Fruit fly (Drosophila melanogaster) whole organism, embryonic: ENCODE measurements around the gene CG4115.

Source experiments
- Adf1 ChIP-seq: fragments of 200-800 bp; sonication (Bioruptor generic); IDR thresholded peaks from 2 replicates; pipeline ENCODE4 v1.3.6; 2022; ENCODE audit warnings: missing biosample characterization, missing genetic modification characterization
- Blimp-1 ChIP-seq: fragments of 200-800 bp; sonication (Bioruptor generic); optimal IDR thresholded peaks from 3 replicates; lab custom pipeline; 2018; ENCODE audit warnings: missing biosample characterization, missing genetic modification characterization, mild to moderate bottlenecking, moderate library complexity, missing genetic modification reagents
- C15 ChIP-seq: fragments of 200-800 bp; sonication (Bioruptor generic); IDR thresholded peaks from 3 replicates; pipeline ENCODE4 v1.3.6; 2022; ENCODE audit warnings: missing biosample characterization, missing genetic modification characterization
- CG10321 ChIP-seq: fragments of 200-800 bp; sonication (Bioruptor generic); IDR thresholded peaks from 2 replicates; pipeline ENCODE4 v1.3.6; 2022; ENCODE audit warnings: missing biosample characterization, missing genetic modification characterization
- CG10431 ChIP-seq: fragments of 200-800 bp; sonication (Bioruptor generic); optimal IDR thresholded peaks from 3 replicates; lab custom pipeline; 2018; ENCODE audit warnings: missing biosample characterization, mild to moderate bottlenecking, missing genetic modification characterization
- CG11504 ChIP-seq: fragments of 200-800 bp; sonication (Bioruptor generic); optimal IDR thresholded peaks from 3 replicates; lab custom pipeline; 2019; ENCODE audit warnings: missing biosample characterization, mild to moderate bottlenecking, missing genetic modification characterization, moderate library complexity
- CG12071 ChIP-seq: fragments of 200-800 bp; sonication (Bioruptor generic); optimal IDR thresholded peaks from 3 replicates; lab custom pipeline; 2018; ENCODE audit warnings: missing biosample characterization, mild to moderate bottlenecking, missing genetic modification characterization
- CG15479 ChIP-seq: fragments of 200-800 bp; sonication (Bioruptor generic); optimal IDR thresholded peaks from 3 replicates; lab custom pipeline; 2019; ENCODE audit warnings: missing biosample characterization, mild to moderate bottlenecking, missing genetic modification characterization, moderate library complexity
- CG15696 ChIP-seq: fragments of 200-800 bp; sonication (Bioruptor generic); optimal IDR thresholded peaks from 2 replicates; lab custom pipeline; 2019; ENCODE audit warnings: missing biosample characterization, mild to moderate bottlenecking, missing genetic modification characterization, moderate library complexity
- CG1603 ChIP-seq: fragments of 200-800 bp; sonication (Bioruptor generic); optimal IDR thresholded peaks from 2 replicates; lab custom pipeline; 2019; ENCODE audit warnings: missing biosample characterization, mild to moderate bottlenecking, missing genetic modification characterization, moderate library complexity
- CG16813 ChIP-seq: fragments of 200-800 bp; sonication (Bioruptor generic); IDR thresholded peaks from 3 replicates; pipeline ENCODE4 v1.3.6; 2022; ENCODE audit warnings: missing biosample characterization, missing genetic modification characterization; ENCODE audit not compliant: partially characterized antibody
- CG1832 ChIP-seq: fragments of 200-800 bp; sonication (Bioruptor generic); optimal IDR thresholded peaks from 2 replicates; lab custom pipeline; 2017; ENCODE audit warnings: missing biosample characterization, mild to moderate bottlenecking, missing genetic modification characterization, inconsistent platforms
- CG31365 ChIP-seq: fragments of 200-800 bp; sonication (Bioruptor generic); optimal IDR thresholded peaks from 2 replicates; lab custom pipeline; 2018; ENCODE audit warnings: missing biosample characterization, mild to moderate bottlenecking, missing genetic modification characterization
- CG31388 ChIP-seq: fragments of 200-800 bp; sonication (Bioruptor generic); optimal IDR thresholded peaks from 2 replicates; lab custom pipeline; 2016; ENCODE audit warnings: missing biosample characterization, missing genetic modification characterization
- CG32532 ChIP-seq: fragments of 200-800 bp; sonication (Bioruptor generic); IDR thresholded peaks from 2 replicates; pipeline ENCODE4 v1.3.6; 2022; ENCODE audit warnings: missing biosample characterization, missing genetic modification characterization
- CG32767 ChIP-seq: fragments of 200-800 bp; sonication (Bioruptor generic); IDR thresholded peaks from 2 replicates; pipeline ENCODE4 v1.3.6; 2022; ENCODE audit warnings: missing biosample characterization, missing genetic modification characterization
- CG33557 ChIP-seq: fragments of 200-800 bp; sonication (Bioruptor generic); optimal IDR thresholded peaks from 2 replicates; lab custom pipeline; 2019; ENCODE audit warnings: missing biosample characterization, mild to moderate bottlenecking, missing genetic modification characterization, moderate library complexity
- CG4424 ChIP-seq: fragments of 200-800 bp; sonication (Bioruptor generic); optimal IDR thresholded peaks from 3 replicates; lab custom pipeline; 2016; ENCODE audit warnings: missing biosample characterization, missing genetic modification characterization
- CG6254 ChIP-seq: fragments of 200-800 bp; sonication (Bioruptor generic); optimal IDR thresholded peaks from 3 replicates; lab custom pipeline; 2017; ENCODE audit warnings: mild to moderate bottlenecking, missing biosample characterization, missing genetic modification reagents, missing genetic modification characterization
- CG6689 ChIP-seq: fragments of 200-800 bp; sonication (Bioruptor generic); IDR thresholded peaks from 2 replicates; pipeline ENCODE4 v1.3.6; 2022; ENCODE audit warnings: missing biosample characterization, missing genetic modification characterization
- CG7987 ChIP-seq: fragments of 200-800 bp; sonication (Bioruptor generic); optimal IDR thresholded peaks from 2 replicates; lab custom pipeline; 2018; ENCODE audit warnings: missing biosample characterization, mild to moderate bottlenecking, missing genetic modification characterization, moderate library complexity
- CG8089 ChIP-seq: fragments of 200-800 bp; sonication (Bioruptor generic); optimal IDR thresholded peaks from 3 replicates; lab custom pipeline; 2016; ENCODE audit warnings: missing biosample characterization, missing genetic modification characterization
- CG8290 ChIP-seq, 3 experiments: fragments of 200-800 bp; sonication (Bioruptor generic); optimal IDR thresholded peaks; 2 replicates each; lab custom pipeline; 2016 to 2019; ENCODE audit warnings: missing biosample characterization in 3 of 3, missing genetic modification characterization in 3 of 3, mild to moderate bottlenecking in 2 of 3, moderate library complexity in 1 of 3
- Deaf1 ChIP-seq: fragments of 200-800 bp; optimal IDR thresholded peaks from 3 replicates; lab custom pipeline; 2019; ENCODE audit warnings: missing biosample characterization, mild to moderate bottlenecking, missing genetic modification characterization, moderate library complexity
- ERR ChIP-seq: fragments of 200-800 bp; sonication (Bioruptor generic); optimal IDR thresholded peaks from 2 replicates; lab custom pipeline; 2016; ENCODE audit warnings: missing biosample characterization, missing genetic modification characterization
- Hand ChIP-seq: fragments of 200-800 bp; sonication (Bioruptor generic); optimal IDR thresholded peaks from 2 replicates; lab custom pipeline; 2017; ENCODE audit warnings: mild to moderate bottlenecking, missing biosample characterization, missing genetic modification reagents, missing genetic modification characterization
- HmgD ChIP-seq: fragments of 200-800 bp; sonication (Bioruptor generic); optimal IDR thresholded peaks from 3 replicates; lab custom pipeline; 2016; ENCODE audit warnings: missing biosample characterization, missing genetic modification characterization
- Hmx ChIP-seq: fragments of 200-800 bp; sonication (Bioruptor generic); optimal IDR thresholded peaks from 2 replicates; lab custom pipeline; 2016; ENCODE audit warnings: missing biosample characterization, missing genetic modification characterization
- Lpt ChIP-seq: fragments of >200 bp; optimal IDR thresholded peaks from 2 replicates; lab custom pipeline; 2018; ENCODE audit warnings: missing biosample characterization, missing genetic modification characterization
- Max ChIP-seq: fragments of 200-800 bp; sonication (Bioruptor generic); optimal IDR thresholded peaks from 2 replicates; lab custom pipeline; 2016; ENCODE audit warnings: missing biosample characterization, mild to moderate bottlenecking, missing genetic modification characterization
- Nf-YB ChIP-seq: fragments of 200-800 bp; sonication (Bioruptor generic); optimal IDR thresholded peaks from 3 replicates; lab custom pipeline; 2019; ENCODE audit warnings: missing biosample characterization, mild to moderate bottlenecking, missing genetic modification characterization, moderate library complexity
- Nf-YC ChIP-seq: fragments of 200-800 bp; optimal IDR thresholded peaks from 3 replicates; lab custom pipeline; 2019; ENCODE audit warnings: missing biosample characterization, mild to moderate bottlenecking, missing genetic modification characterization, moderate library complexity
- Tbp ChIP-seq: fragments of >200 bp; optimal IDR thresholded peaks from 2 replicates; lab custom pipeline; 2018; ENCODE audit warnings: missing biosample characterization, missing genetic modification characterization
- ato ChIP-seq: fragments of 200-800 bp; sonication (Bioruptor generic); IDR thresholded peaks from 2 replicates; pipeline ENCODE4 v1.3.6; 2022; ENCODE audit warnings: missing biosample characterization, missing genetic modification characterization; ENCODE audit not compliant: partially characterized antibody
- bbx ChIP-seq: fragments of 200-800 bp; sonication (Bioruptor generic); IDR thresholded peaks from 2 replicates; pipeline ENCODE4 v1.3.6; 2022; ENCODE audit warnings: missing biosample characterization, missing genetic modification characterization; ENCODE audit not compliant: partially characterized antibody
- btn ChIP-seq: fragments of 200-800 bp; sonication (Bioruptor generic); optimal IDR thresholded peaks from 2 replicates; lab custom pipeline; 2016; ENCODE audit warnings: missing biosample characterization, missing genetic modification characterization
- chif ChIP-seq, 2 experiments: fragments of 200-800 bp; sonication (Bioruptor generic); optimal IDR thresholded peaks; 3 replicates each; lab custom pipeline; 2016; ENCODE audit warnings: missing biosample characterization in 2 of 2, missing genetic modification characterization in 2 of 2
- dati ChIP-seq: fragments of 200-800 bp; sonication (Bioruptor generic); IDR thresholded peaks from 2 replicates; pipeline ENCODE4 v1.3.6; 2022; ENCODE audit warnings: missing biosample characterization, missing genetic modification characterization
- dm ChIP-seq: fragments of 200-800 bp; sonication (Bioruptor generic); optimal IDR thresholded peaks from 3 replicates; lab custom pipeline; 2016; ENCODE audit warnings: missing biosample characterization, missing genetic modification characterization
- eve ChIP-seq, 2 experiments: fragments of >200 bp; optimal IDR thresholded peaks; 2 replicates each; lab custom pipeline; 2017; ENCODE audit warnings: missing biosample characterization in 2 of 2, missing genetic modification characterization in 2 of 2
- ewg ChIP-seq: fragments of 200-800 bp; sonication (Bioruptor generic); optimal IDR thresholded peaks from 3 replicates; lab custom pipeline; 2017; ENCODE audit warnings: mild to moderate bottlenecking, missing biosample characterization, missing genetic modification reagents, missing genetic modification characterization
- kay ChIP-seq: fragments of 200-800 bp; sonication (Bioruptor generic); optimal IDR thresholded peaks from 2 replicates; lab custom pipeline; 2016; ENCODE audit warnings: missing biosample characterization, missing genetic modification characterization
- lmd ChIP-seq: fragments of 200-800 bp; sonication (Bioruptor generic); IDR thresholded peaks from 2 replicates; pipeline ENCODE4 v1.3.6; 2022; ENCODE audit warnings: missing biosample characterization, missing genetic modification characterization
- phol ChIP-seq: fragments of 200-800 bp; sonication (Bioruptor generic); optimal IDR thresholded peaks from 3 replicates; lab custom pipeline; 2018; ENCODE audit warnings: missing biosample characterization, mild to moderate bottlenecking, missing genetic modification characterization, moderate library complexity
- repo ChIP-seq: fragments of 200-800 bp; sonication (Bioruptor generic); optimal IDR thresholded peaks from 2 replicates; lab custom pipeline; 2016; ENCODE audit warnings: missing biosample characterization, missing genetic modification characterization
- schlank ChIP-seq: fragments of 200-800 bp; sonication (Bioruptor generic); optimal IDR thresholded peaks from 2 replicates; lab custom pipeline; 2018; ENCODE audit warnings: missing biosample characterization, mild to moderate bottlenecking, missing genetic modification characterization
- sd ChIP-seq: fragments of 200-800 bp; sonication (Bioruptor generic); optimal IDR thresholded peaks from 3 replicates; lab custom pipeline; 2018; ENCODE audit warnings: missing biosample characterization, mild to moderate bottlenecking, missing genetic modification characterization, moderate library complexity
- sens ChIP-seq: fragments of 200-800 bp; sonication (Bioruptor generic); peaks from one replicate; lab custom pipeline; 2016; ENCODE audit warnings: missing biosample characterization, missing genetic modification characterization
- stc ChIP-seq: fragments of 200-800 bp; sonication (Bioruptor generic); IDR thresholded peaks from 2 replicates; pipeline ENCODE4 v1.3.6; 2022; ENCODE audit warnings: missing biosample characterization, missing genetic modification characterization
- zfh2 ChIP-seq: fragments of 200-800 bp; sonication (Bioruptor generic); optimal IDR thresholded peaks from 2 replicates; lab custom pipeline; 2016; ENCODE audit warnings: missing biosample characterization, missing genetic modification characterization

CG4115 gene

DNA sequence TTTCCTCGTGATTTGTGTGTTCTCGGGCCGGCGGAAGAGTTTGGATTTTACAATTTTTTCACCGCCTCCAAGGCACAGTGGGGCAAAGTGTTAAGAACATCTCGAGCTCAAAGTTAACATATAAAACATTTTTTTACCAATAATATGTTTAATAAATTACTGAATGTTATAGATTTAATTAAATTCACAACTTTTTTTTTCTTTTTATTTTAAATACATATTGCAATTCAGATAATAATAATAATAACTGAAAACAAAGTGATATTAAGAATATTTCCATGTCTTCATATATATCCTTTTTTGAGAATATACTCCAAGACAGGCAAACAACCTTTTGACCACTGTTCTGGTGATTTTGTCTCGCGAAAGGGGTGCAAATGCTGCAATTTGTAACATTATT lies 13.8 kb upstream of the CG4115 start (continued):
- TF ChIP-seq CG8089 (no peak), CG6254 (GFP tag; lab: Kevin White, UChicago) (no peak), CG31365 (tag; lab: Kevin White, UChicago) (no peak), CG10431 (GFP tag; lab: Kevin White, UChicago) (no peak), CG15696 (no peak), schlank (no peak), zfh2 (GFP tag; lab: Kevin White, UChicago) (no peak), CG4424 (GFP tag; lab: Kevin White, UChicago) (peak; percentile 2), HmgD (no peak), CG31388 (GFP tag; lab: Kevin White, UChicago) (no peak), dati (no peak), btn (no peak), Tbp (GFP tag; lab: Kevin White, UChicago) (no peak), repo (GFP tag; lab: Kevin White, UChicago) (no peak), eve (GFP tag; optimal IDR thresholded peaks at IDR 0.05; lab: Kevin White, UChicago) (no peak), CG7987 (GFP tag; lab: Kevin White, UChicago) (no peak), CG1603 (tag; lab: Kevin White, UChicago) (no peak), C15 (GFP tag; lab: Robert Waterston, UW) (no peak), CG6689 (GFP tag; lab: Robert Waterston, UW) (peak; percentile 48; the same call in 1 of the 2 replicates), chif (GFP tag; optimal IDR thresholded peaks at IDR 0.05; lab: Kevin White, UChicago) (no peak), stc (GFP tag; lab: Robert Waterston, UW) (no peak), dm (no peak), Blimp-1 (peak; percentile 51)

- peak; percentile 74 for TF ChIP-seq ewg (GFP tag; lab: Kevin White, UChicago)
- TF ChIP-seq CG16813 (GFP tag; lab: Robert Waterston, UW) = no peak
- TF ChIP-seq bbx (GFP tag; lab: Robert Waterston, UW) = no peak
- peak; percentile 20 for TF ChIP-seq CG12071 (GFP tag; lab: Kevin White, UChicago)
- TF ChIP-seq Lpt = no peak
- TF ChIP-seq phol (tag; lab: Kevin White, UChicago) = no peak
- no peak for TF ChIP-seq lmd (GFP tag; lab: Robert Waterston, UW)
- TF ChIP-seq Hmx (GFP tag; lab: Kevin White, UChicago) = no peak
- no peak for TF ChIP-seq Max
- peak; percentile 27 for TF ChIP-seq sens (GFP tag; lab: Kevin White, UChicago)
- TF ChIP-seq ERR (GFP tag; lab: Kevin White, UChicago) = no peak
- TF ChIP-seq kay (GFP tag; lab: Kevin White, UChicago) = no peak
- no peak for TF ChIP-seq CG11504 (tag; lab: Kevin White, UChicago)
- peak; percentile 91 for TF ChIP-seq Nf-YC (tag; lab: Kevin White, UChicago)
- no peak for TF ChIP-seq CG33557 (GFP tag; lab: Kevin White, UChicago)
- TF ChIP-seq CG10321 (GFP tag; lab: Robert Waterston, UW) = peak; percentile 73
- no peak for TF ChIP-seq Hand (GFP tag; lab: Kevin White, UChicago)
- peak; percentile 84 for TF ChIP-seq Deaf1 (tag; lab: Kevin White, UChicago)
- no peak for TF ChIP-seq ato
- TF ChIP-seq Nf-YB (GFP tag; lab: Kevin White, UChicago) = peak; percentile 78
- no peak for TF ChIP-seq CG8290 (GFP tag; optimal IDR thresholded peaks at IDR 0.05; lab: Kevin White, UChicago)
- TF ChIP-seq CG8290 (tag; optimal IDR thresholded peaks at IDR 0.05; lab: Kevin White, UChicago) = no peak
- TF ChIP-seq Adf1 (GFP tag; lab: Robert Waterston, UW) = 0 out of 2 replicates have a peak, but pooled peaks have one; percentile 8
- TF ChIP-seq CG1832 (GFP tag; lab: Kevin White, UChicago) = peak; percentile 37
- TF ChIP-seq CG32532 (GFP tag; lab: Robert Waterston, UW) = 0 out of 2 replicates have a peak, but pooled peaks have one; percentile 9
- TF ChIP-seq sd (tag; lab: Kevin White, UChicago) = no peak
- peak; percentile 29; the same call in 1 of the 2 replicates for TF ChIP-seq CG32767 (GFP tag; lab: Robert Waterston, UW)
- no peak for TF ChIP-seq CG15479 (GFP tag; lab: Kevin White, UChicago)
Observed at dm6 chr3R:12347659-12348058, 12.1 kb upstream of the CG4115 start.
